ENCODE assay signal across 1 fruit fly cellular context in genomic region chr3L:17474711-17475451, dm6.
TF ChIP-seq lines count a peak whose summit lies in the region.

Gene UQCR-Q (plus strand): TSS chr3L:17474761.
Gene CG46525 (plus strand): TSS chr3L:17475220.

TF ChIP-seq in whole organism, embryonic, 481 proteins besides CTCF, POLR2A, EP300 and RAD21 (continued from another document):
- TF ChIP-seq unpg (GFP tag; optimal IDR thresholded peaks at IDR 0.05; lab: Kevin White, UChicago): peak; percentile 6
- TF ChIP-seq pita (GFP tag; optimal IDR thresholded peaks at IDR 0.05; lab: Kevin White, UChicago): peak; percentile 96
- TF ChIP-seq pho (GFP tag; optimal IDR thresholded peaks at IDR 0.05; lab: Kevin White, UChicago): peak; percentile 1
- TF ChIP-seq BEAF-32 (GFP tag; optimal IDR thresholded peaks at IDR 0.05; lab: Kevin White, UChicago): peak; percentile 45
- no peak for TF ChIP-seq disco-r (GFP tag; optimal IDR thresholded peaks at IDR 0.05; lab: Kevin White, UChicago)
- TF ChIP-seq exex (tag; optimal IDR thresholded peaks at IDR 0.05; lab: Kevin White, UChicago): peak; percentile 59
- no peak for TF ChIP-seq zfh1 (GFP tag; IDR thresholded peaks at IDR 0.05; lab: Robert Waterston, UW)
- TF ChIP-seq CG8924 (tag; optimal IDR thresholded peaks at IDR 0.05; lab: Kevin White, UChicago): peak; percentile 5
- peak; percentile 99 for TF ChIP-seq gfzf (GFP tag; optimal IDR thresholded peaks at IDR 0.05; lab: Kevin White, UChicago)
- TF ChIP-seq CG1603 (tag; optimal IDR thresholded peaks at IDR 0.05; lab: Kevin White, UChicago): peak; percentile 72
- peak; percentile 56 for TF ChIP-seq phol (tag; optimal IDR thresholded peaks at IDR 0.05; lab: Kevin White, UChicago)
- TF ChIP-seq unc-4 (GFP tag; IDR thresholded peaks at IDR 0.05; lab: Robert Waterston, UW; ENCODE audit: partially characterized antibody): 0 out of 2 replicates have a peak, but pooled peaks have one; percentile 36
- TF ChIP-seq ind (GFP tag; optimal IDR thresholded peaks at IDR 0.05; lab: Kevin White, UChicago): no peak
- TF ChIP-seq pzg (GFP tag; optimal IDR thresholded peaks at IDR 0.05; lab: Kevin White, UChicago): peak; percentile 97
- peak; percentile 51 for TF ChIP-seq Bgb (GFP tag; IDR thresholded peaks at IDR 0.05; lab: Robert Waterston, UW; ENCODE audit: partially characterized antibody)
- TF ChIP-seq hbn (GFP tag; IDR thresholded peaks at IDR 0.05; lab: Robert Waterston, UW; ENCODE audit: partially characterized antibody): 0 out of 2 replicates have a peak, but pooled peaks have one; percentile 39
- TF ChIP-seq Hmr (GFP tag; optimal IDR thresholded peaks at IDR 0.05; lab: Kevin White, UChicago): peak; percentile 78
- TF ChIP-seq sens (GFP tag; lab: Kevin White, UChicago): peak; percentile 46
- peak; percentile 65 for TF ChIP-seq CG4617 (GFP tag; optimal IDR thresholded peaks at IDR 0.05; lab: Kevin White, UChicago; ENCODE audit: borderline replicate concordance)
- TF ChIP-seq Nf-YB (GFP tag; optimal IDR thresholded peaks at IDR 0.05; lab: Kevin White, UChicago): peak; percentile 13
- TF ChIP-seq CG33213 (GFP tag; optimal IDR thresholded peaks at IDR 0.05; lab: Kevin White, UChicago): peak; percentile 72
- TF ChIP-seq grau (tag; optimal IDR thresholded peaks at IDR 0.05; lab: Kevin White, UChicago): peak; percentile 15
- TF ChIP-seq Abd-B (GFP tag; optimal IDR thresholded peaks at IDR 0.05; lab: Kevin White, UChicago): peak; percentile 52
- TF ChIP-seq MESR4 (GFP tag; optimal IDR thresholded peaks at IDR 0.05; lab: Kevin White, UChicago): peak; percentile 88
- TF ChIP-seq trem (tag; optimal IDR thresholded peaks at IDR 0.05; lab: Kevin White, UChicago): peak; percentile 66
- TF ChIP-seq insv (GFP tag; optimal IDR thresholded peaks at IDR 0.05; lab: Kevin White, UChicago): peak in 1 of 2 experiments; percentile 52
- no peak for TF ChIP-seq slbo (GFP tag; IDR thresholded peaks at IDR 0.05; lab: Robert Waterston, UW)
- TF ChIP-seq crp (GFP tag; optimal IDR thresholded peaks at IDR 0.05; lab: Kevin White, UChicago): peak in 1 of 2 experiments; percentile 55
- peak; percentile 15 for TF ChIP-seq NfI (GFP tag; optimal IDR thresholded peaks at IDR 0.05; lab: Kevin White, UChicago)
- TF ChIP-seq Dref (GFP tag; IDR thresholded peaks at IDR 0.05; lab: Robert Waterston, UW): peak; percentile 39
- TF ChIP-seq CG15514 (GFP tag; optimal IDR thresholded peaks at IDR 0.05; lab: Kevin White, UChicago): peak; percentile 74
- TF ChIP-seq nmo (GFP tag; optimal IDR thresholded peaks at IDR 0.05; lab: Kevin White, UChicago): peak; percentile 56
- TF ChIP-seq CG12769 (tag; optimal IDR thresholded peaks at IDR 0.05; lab: Kevin White, UChicago): peak; percentile 48
- peak; percentile 66 for TF ChIP-seq bigmax (GFP tag; optimal IDR thresholded peaks at IDR 0.05; lab: Kevin White, UChicago)
- no peak for TF ChIP-seq CG34224 (GFP tag; IDR thresholded peaks at IDR 0.05; lab: Robert Waterston, UW; ENCODE audit: partially characterized antibody)
- no peak for TF ChIP-seq CG8388 (GFP tag; optimal IDR thresholded peaks at IDR 0.05; lab: Kevin White, UChicago)
- TF ChIP-seq CG13894 (tag; optimal IDR thresholded peaks at IDR 0.05; lab: Kevin White, UChicago): peak; percentile 33
- TF ChIP-seq CrebB (tag; optimal IDR thresholded peaks at IDR 0.05; lab: Kevin White, UChicago): peak; percentile 33
- TF ChIP-seq CG10267 (tag; optimal IDR thresholded peaks at IDR 0.05; lab: Kevin White, UChicago): peak; percentile 59
- no peak for TF ChIP-seq toy (GFP tag; IDR thresholded peaks at IDR 0.05; lab: Robert Waterston, UW)
- peak; percentile 1 for TF ChIP-seq CG8290 (GFP tag; optimal IDR thresholded peaks at IDR 0.05; lab: Kevin White, UChicago)
- TF ChIP-seq CG8290 (tag; optimal IDR thresholded peaks at IDR 0.05; lab: Kevin White, UChicago): peak in 1 of 2 experiments; percentile 67
- TF ChIP-seq YL-1 (GFP tag; optimal IDR thresholded peaks at IDR 0.05; lab: Kevin White, UChicago): peak; percentile 68
- TF ChIP-seq CG17912 (GFP tag; optimal IDR thresholded peaks at IDR 0.05; lab: Kevin White, UChicago): peak; percentile 70
- TF ChIP-seq Sry-δ (GFP tag; optimal IDR thresholded peaks at IDR 0.05; lab: Kevin White, UChicago): peak; percentile 47
- peak; percentile 33; the same call in 1 of the 4 replicates for TF ChIP-seq chinmo (GFP tag; IDR thresholded peaks at IDR 0.05; lab: Robert Waterston, UW; ENCODE audit: partially characterized antibody)
- 0 out of 4 replicates have a peak, but pooled peaks have one; percentile 20 for TF ChIP-seq Dll (GFP tag; IDR thresholded peaks at IDR 0.05; lab: Robert Waterston, UW; ENCODE audit: partially characterized antibody)
- TF ChIP-seq CG3838 (GFP tag; optimal IDR thresholded peaks at IDR 0.05; lab: Kevin White, UChicago): no peak
- peak; percentile 47 for TF ChIP-seq CG17829 (tag; optimal IDR thresholded peaks at IDR 0.05; lab: Kevin White, UChicago)
- peak; percentile 56 for TF ChIP-seq CG2712 (tag; optimal IDR thresholded peaks at IDR 0.05; lab: Kevin White, UChicago)
- TF ChIP-seq CG15601 (tag; optimal IDR thresholded peaks at IDR 0.05; lab: Kevin White, UChicago): peak; percentile 58
- TF ChIP-seq sug (tag; optimal IDR thresholded peaks at IDR 0.05; lab: Kevin White, UChicago): peak; percentile 35
- TF ChIP-seq B-H2 (GFP tag; optimal IDR thresholded peaks at IDR 0.05; lab: Kevin White, UChicago): peak; percentile 59
- TF ChIP-seq CG12659 (GFP tag; optimal IDR thresholded peaks at IDR 0.05; lab: Kevin White, UChicago): peak; percentile 71
- peak; percentile 8 for TF ChIP-seq HmgD (GFP tag; optimal IDR thresholded peaks at IDR 0.05; lab: Kevin White, UChicago)
- TF ChIP-seq Vsx1 (GFP tag; optimal IDR thresholded peaks at IDR 0.05; lab: Kevin White, UChicago): no peak
- peak; percentile 56 for TF ChIP-seq CG14710 (tag; optimal IDR thresholded peaks at IDR 0.05; lab: Kevin White, UChicago)
- peak; percentile 62 for TF ChIP-seq CG42726 (GFP tag; IDR thresholded peaks at IDR 0.05; lab: Robert Waterston, UW; ENCODE audit: partially characterized antibody)
- no peak for TF ChIP-seq Poxn (GFP tag; IDR thresholded peaks at IDR 0.05; lab: Robert Waterston, UW)
- peak; percentile 79 for TF ChIP-seq CG2116 (GFP tag; optimal IDR thresholded peaks at IDR 0.05; lab: Kevin White, UChicago)
- peak; percentile 44 for TF ChIP-seq MBD-R2 (GFP tag; IDR thresholded peaks at IDR 0.05; lab: Robert Waterston, UW)
- TF ChIP-seq knrl (GFP tag; IDR thresholded peaks at IDR 0.05; lab: Robert Waterston, UW; ENCODE audit: partially characterized antibody): peak; percentile 22; the same call in 1 of the 3 replicates
- TF ChIP-seq CG6175 (GFP tag; IDR thresholded peaks at IDR 0.05; lab: Robert Waterston, UW): no peak
- TF ChIP-seq ftz-f1 (GFP tag; optimal IDR thresholded peaks at IDR 0.05; lab: Kevin White, UChicago): peak; percentile 80
- TF ChIP-seq stwl (tag; optimal IDR thresholded peaks at IDR 0.05; lab: Kevin White, UChicago): peak; percentile 72
- no peak for TF ChIP-seq CG12219 (GFP tag; optimal IDR thresholded peaks at IDR 0.05; lab: Kevin White, UChicago)
- TF ChIP-seq Sin3A (optimal IDR thresholded peaks at IDR 0.05; lab: Kevin White, UChicago): peak; percentile 25
- TF ChIP-seq CG15696 (tag; optimal IDR thresholded peaks at IDR 0.05; lab: Kevin White, UChicago): no peak
- TF ChIP-seq CG3847 (GFP tag; IDR thresholded peaks at IDR 0.05; lab: Robert Waterston, UW): peak; percentile 18; the same call in 1 of the 2 replicates
- peak; percentile 20 for TF ChIP-seq Xbp1 (GFP tag; optimal IDR thresholded peaks at IDR 0.05; lab: Kevin White, UChicago)
- TF ChIP-seq PHDP (tag; optimal IDR thresholded peaks at IDR 0.05; lab: Kevin White, UChicago): no peak
- peak; percentile 82 for TF ChIP-seq Dp (GFP tag; optimal IDR thresholded peaks at IDR 0.05; lab: Kevin White, UChicago)
- TF ChIP-seq sna (GFP tag; IDR thresholded peaks at IDR 0.05; lab: Robert Waterston, UW; ENCODE audit: partially characterized antibody): no peak
- TF ChIP-seq Rx (GFP tag; IDR thresholded peaks at IDR 0.05; lab: Robert Waterston, UW): no peak
- TF ChIP-seq Mad (GFP tag; optimal IDR thresholded peaks at IDR 0.05; lab: Kevin White, UChicago): peak; percentile 15
- peak; percentile 48 for TF ChIP-seq CG16813 (GFP tag; IDR thresholded peaks at IDR 0.05; lab: Robert Waterston, UW; ENCODE audit: partially characterized antibody)
- TF ChIP-seq HLH4C (GFP tag; IDR thresholded peaks at IDR 0.05; lab: Robert Waterston, UW; ENCODE audit: partially characterized antibody): peak; percentile 7; the same call in 1 of the 3 replicates
- peak in 1 of 2 experiments; percentile 96 for TF ChIP-seq Pdp1 (GFP tag; optimal IDR thresholded peaks at IDR 0.05; lab: Kevin White, UChicago)
- TF ChIP-seq Scr (GFP tag; IDR thresholded peaks at IDR 0.05; lab: Robert Waterston, UW; ENCODE audit: partially characterized antibody): peak; percentile 20
- 0 out of 2 replicates have a peak, but pooled peaks have one; percentile 3 for TF ChIP-seq NFAT (GFP tag; IDR thresholded peaks at IDR 0.05; lab: Robert Waterston, UW)
- peak; percentile 53 for TF ChIP-seq Ets65A (GFP tag; lab: Kevin White, UChicago)
- peak; percentile 46 for TF ChIP-seq CoRest (tag; optimal IDR thresholded peaks at IDR 0.05; lab: Kevin White, UChicago)
- no peak for TF ChIP-seq Hr39 (optimal IDR thresholded peaks at IDR 0.05; lab: Kevin White, UChicago)
- TF ChIP-seq tll (GFP tag; optimal IDR thresholded peaks at IDR 0.05; lab: Kevin White, UChicago): peak in 1 of 2 experiments; percentile 15
- peak; percentile 37 for TF ChIP-seq CG11504 (tag; optimal IDR thresholded peaks at IDR 0.05; lab: Kevin White, UChicago)
- TF ChIP-seq sd (tag; optimal IDR thresholded peaks at IDR 0.05; lab: Kevin White, UChicago): peak; percentile 69
- no peak for TF ChIP-seq Blimp-1 (GFP tag; optimal IDR thresholded peaks at IDR 0.05; lab: Kevin White, UChicago)
- peak; percentile 50; the same call in 1 of the 2 replicates for TF ChIP-seq amos (GFP tag; IDR thresholded peaks at IDR 0.05; lab: Robert Waterston, UW; ENCODE audit: partially characterized antibody)
- peak; percentile 45 for TF ChIP-seq zen (tag; optimal IDR thresholded peaks at IDR 0.05; lab: Kevin White, UChicago)
- peak; percentile 50 for TF ChIP-seq Dek (tag; optimal IDR thresholded peaks at IDR 0.05; lab: Kevin White, UChicago)
- peak; percentile 68 for TF ChIP-seq Myb (GFP tag; optimal IDR thresholded peaks at IDR 0.05; lab: Kevin White, UChicago)
- TF ChIP-seq lmd (GFP tag; IDR thresholded peaks at IDR 0.05; lab: Robert Waterston, UW): no peak
- no peak for TF ChIP-seq Sox102F (GFP tag; optimal IDR thresholded peaks at IDR 0.05; lab: Kevin White, UChicago)
- peak; percentile 81 for TF ChIP-seq Ets97D (GFP tag; optimal IDR thresholded peaks at IDR 0.05; lab: Kevin White, UChicago)
- TF ChIP-seq Lhr (GFP tag; optimal IDR thresholded peaks at IDR 0.05; lab: Kevin White, UChicago): peak; percentile 97
- peak; percentile 39; the same call in 1 of the 2 replicates for TF ChIP-seq CG13287 (GFP tag; IDR thresholded peaks at IDR 0.05; lab: Robert Waterston, UW; ENCODE audit: partially characterized antibody)
